Worm (Caenorhabditis elegans): Measurements from ENCODE around the gene F28A12.10.

DNA sequence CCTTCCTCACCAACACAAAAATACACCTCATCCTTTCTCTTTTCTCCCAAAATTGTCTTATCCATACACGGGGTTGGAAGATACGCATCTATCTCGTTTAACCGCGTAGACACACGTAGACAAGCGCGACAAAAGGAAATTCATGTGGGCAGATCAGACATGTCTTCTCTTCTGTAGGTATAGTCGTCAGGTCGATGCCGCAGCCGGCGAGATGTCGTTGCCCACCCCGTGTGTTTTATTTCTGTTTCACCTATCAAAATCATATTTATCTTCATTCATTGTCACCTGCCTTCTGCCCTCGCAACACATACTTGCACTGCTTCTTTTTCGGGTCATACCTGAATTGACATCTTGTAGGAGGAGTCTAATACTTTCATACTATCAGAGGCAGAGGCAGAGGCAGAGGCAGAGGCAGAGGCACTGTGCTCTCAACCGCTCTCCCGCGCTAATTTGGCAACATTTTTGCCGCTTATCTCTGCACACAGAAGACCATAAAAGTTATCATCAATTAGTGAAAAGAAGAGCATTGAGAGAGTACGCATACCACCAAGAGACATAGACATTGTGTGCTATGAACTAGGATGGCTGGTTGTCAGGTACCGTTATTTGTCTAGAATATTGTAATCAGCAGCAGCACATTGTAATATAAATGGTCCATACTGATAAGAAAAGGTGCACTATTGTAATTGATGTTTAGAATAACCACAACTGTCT is 23.8 kb upstream of the F28A12.10 start:
- no peak for TF ChIP-seq unc-39 (tag; optimal IDR thresholded peaks at IDR 0.05)
- no peak for TF ChIP-seq nhr-76 (tag; optimal IDR thresholded peaks at IDR 0.05)
- TF ChIP-seq fos-1 (tag; optimal IDR thresholded peaks at IDR 0.05) = no peak
- TF ChIP-seq unc-62 (GFP tag; optimal IDR thresholded peaks at IDR 0.05) = no peak
- peak; percentile 95 for TF ChIP-seq pqm-1 (tag; optimal IDR thresholded peaks at IDR 0.05)
- no peak for TF ChIP-seq zag-1 (tag; optimal IDR thresholded peaks at IDR 0.05)
- no peak for TF ChIP-seq nhr-28 (tag; optimal IDR thresholded peaks at IDR 0.05)
- peak; percentile 63 for TF ChIP-seq pha-4 (tag; optimal IDR thresholded peaks at IDR 0.05)
- TF ChIP-seq skn-1 (tag; optimal IDR thresholded peaks at IDR 0.05) = no peak
- no peak for TF ChIP-seq ama-1 (optimal IDR thresholded peaks at IDR 0.05)
- no peak for TF ChIP-seq nfya-1 (tag; optimal IDR thresholded peaks at IDR 0.05; ENCODE audit: insufficient read depth)
- TF ChIP-seq daf-12 (tag; optimal IDR thresholded peaks at IDR 0.05) = no peak
- no peak for TF ChIP-seq mdl-1 (tag; optimal IDR thresholded peaks at IDR 0.05)
- TF ChIP-seq snpc-4 (tag; optimal IDR thresholded peaks at IDR 0.05) = no peak
